In the genomic region with DNA sequence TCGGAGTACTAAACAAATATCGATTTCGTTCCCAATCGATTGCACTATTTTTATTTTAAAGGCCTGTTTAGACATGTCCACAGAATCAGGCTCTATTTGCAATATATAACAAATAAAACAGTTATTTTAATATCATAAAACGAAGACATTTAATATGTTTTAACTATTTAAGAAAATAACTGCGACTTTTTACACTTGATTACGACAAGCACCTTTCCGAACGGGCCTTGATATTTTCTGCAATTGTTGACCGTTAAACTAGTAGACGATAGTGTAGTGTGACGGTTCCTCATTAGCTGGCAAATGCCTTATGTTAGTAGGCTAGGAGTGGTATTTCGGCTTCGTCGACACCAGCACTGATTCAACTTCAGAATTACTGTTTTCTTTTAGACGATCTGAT, we compare ENCODE assay signal across 1 fruit fly cellular context.
TF ChIP-seq lines count a peak whose summit lies in the region.

A gene (minus strand): TSS at position 26 of the 400 bp plus-strand sequence.
A gene (plus strand): TSS at position 332 of the 400 bp plus-strand sequence.

TF ChIP-seq in whole organism, embryonic, 481 proteins besides CTCF, POLR2A, EP300 and RAD21 (continued from another document and continues in another):
- TF ChIP-seq CG11695 (GFP tag; IDR thresholded peaks at IDR 0.05; lab: Robert Waterston, UW) (0 out of 3 replicates have a peak, but pooled peaks have one; percentile 21), CG2678 (tag; optimal IDR thresholded peaks at IDR 0.05; lab: Kevin White, UChicago) (peak; percentile 65), CG11093 (GFP tag; IDR thresholded peaks at IDR 0.05; lab: Robert Waterston, UW) (no peak), Fer1 (GFP tag; optimal IDR thresholded peaks at IDR 0.05; lab: Kevin White, UChicago) (no peak), repo (GFP tag; optimal IDR thresholded peaks at IDR 0.05; lab: Kevin White, UChicago) (no peak), slou (GFP tag; optimal IDR thresholded peaks at IDR 0.05; lab: Kevin White, UChicago) (peak; percentile 62), Dbx (GFP tag; IDR thresholded peaks at IDR 0.05; lab: Robert Waterston, UW) (peak; percentile 73; the same call in 2 of the 3 replicates), slbo (GFP tag; IDR thresholded peaks at IDR 0.05; lab: Robert Waterston, UW) (peak; percentile 81), Vsx1 (GFP tag; optimal IDR thresholded peaks at IDR 0.05; lab: Kevin White, UChicago) (no peak), cg (GFP tag; optimal IDR thresholded peaks at IDR 0.05; lab: Kevin White, UChicago) (peak; percentile 2), ttk (GFP tag; IDR thresholded peaks at IDR 0.05; lab: Robert Waterston, UW) (0 out of 2 replicates have a peak, but pooled peaks have one; percentile 57), ranshi (GFP tag; IDR thresholded peaks at IDR 0.05; lab: Robert Waterston, UW) (0 out of 2 replicates have a peak, but pooled peaks have one; percentile 51), Scr (GFP tag; IDR thresholded peaks at IDR 0.05; lab: Robert Waterston, UW; ENCODE audit: partially characterized antibody) (peak; percentile 85), CG10959 (GFP tag; IDR thresholded peaks at IDR 0.05; lab: Robert Waterston, UW) (no peak), CG30431 (GFP tag; optimal IDR thresholded peaks at IDR 0.05; lab: Kevin White, UChicago) (no peak), Meics (GFP tag; optimal IDR thresholded peaks at IDR 0.05; lab: Kevin White, UChicago) (peak; percentile 44), Side (GFP tag; optimal IDR thresholded peaks at IDR 0.05; lab: Kevin White, UChicago) (no peak), fu2 (GFP tag; optimal IDR thresholded peaks at IDR 0.05; lab: Kevin White, UChicago) (peak; percentile 26), CkIIα-i1 (GFP tag; IDR thresholded peaks at IDR 0.05; lab: Robert Waterston, UW) (no peak), Bdp1 (GFP tag; optimal IDR thresholded peaks at IDR 0.05; lab: Kevin White, UChicago) (peak; percentile 28), Pdp1 (GFP tag; optimal IDR thresholded peaks at IDR 0.05; lab: Kevin White, UChicago) (peak; percentile 44 to 67), pros (GFP tag; optimal IDR thresholded peaks at IDR 0.05; lab: Kevin White, UChicago) (no peak), gcm (GFP tag; optimal IDR thresholded peaks at IDR 0.05; lab: Kevin White, UChicago) (peak; percentile 46), oc (tag; optimal IDR thresholded peaks at IDR 0.05; lab: Kevin White, UChicago) (no peak), dmrt11E (tag; optimal IDR thresholded peaks at IDR 0.05; lab: Kevin White, UChicago) (peak; percentile 64), HLH3B (GFP tag; IDR thresholded peaks at IDR 0.05; lab: Robert Waterston, UW) (0 out of 2 replicates have a peak, but pooled peaks have one; percentile 35), HLH54F (GFP tag; optimal IDR thresholded peaks at IDR 0.05; lab: Kevin White, UChicago) (peak; percentile 46), CG4617 (GFP tag; optimal IDR thresholded peaks at IDR 0.05; lab: Kevin White, UChicago; ENCODE audit: borderline replicate concordance) (peak; percentile 87), CG1233 (GFP tag; optimal IDR thresholded peaks at IDR 0.05; lab: Kevin White, UChicago) (no peak), CG10654 (GFP tag; optimal IDR thresholded peaks at IDR 0.05; lab: Kevin White, UChicago) (peak; percentile 56), dm (GFP tag; optimal IDR thresholded peaks at IDR 0.05; lab: Kevin White, UChicago) (peak; percentile 16), Hr51 (GFP tag; optimal IDR thresholded peaks at IDR 0.05; lab: Kevin White, UChicago) (peak; percentile 53 to 63), CG11085 (GFP tag; IDR thresholded peaks at IDR 0.05; lab: Robert Waterston, UW) (peak; percentile 63; the same call in 1 of the 2 replicates), bsh (GFP tag; optimal IDR thresholded peaks at IDR 0.05; lab: Kevin White, UChicago) (peak in 1 of 2 experiments; percentile 70), CG8089 (GFP tag; optimal IDR thresholded peaks at IDR 0.05; lab: Kevin White, UChicago) (peak; percentile 4), Spps (tag; optimal IDR thresholded peaks at IDR 0.05; lab: Kevin White, UChicago) (peak; percentile 23), CG11723 (GFP tag; optimal IDR thresholded peaks at IDR 0.05; lab: Kevin White, UChicago) (peak; percentile 8), eyg (GFP tag; optimal IDR thresholded peaks at IDR 0.05; lab: Kevin White, UChicago) (no peak), Sox102F (GFP tag; optimal IDR thresholded peaks at IDR 0.05; lab: Kevin White, UChicago) (no peak), NK7.1 (GFP tag; optimal IDR thresholded peaks at IDR 0.05; lab: Kevin White, UChicago) (no peak), her (GFP tag; optimal IDR thresholded peaks at IDR 0.05; lab: Kevin White, UChicago) (no peak), CG8281 (tag; optimal IDR thresholded peaks at IDR 0.05; lab: Kevin White, UChicago) (no peak), zen2 (GFP tag; IDR thresholded peaks at IDR 0.05; lab: Robert Waterston, UW; ENCODE audit: partially characterized antibody) (no peak; the same call in 2 of the 3 replicates), mam (GFP tag; optimal IDR thresholded peaks at IDR 0.05; lab: Kevin White, UChicago) (peak; percentile 55), sob (GFP tag; IDR thresholded peaks at IDR 0.05; lab: Robert Waterston, UW) (peak; percentile 70), CG4820 (GFP tag; optimal IDR thresholded peaks at IDR 0.05; lab: Kevin White, UChicago) (peak; percentile 61), CG4282 (GFP tag; optimal IDR thresholded peaks at IDR 0.05; lab: Kevin White, UChicago) (no peak), CG11398 (GFP tag; optimal IDR thresholded peaks at IDR 0.05; lab: Kevin White, UChicago) (no peak), Myb (GFP tag; optimal IDR thresholded peaks at IDR 0.05; lab: Kevin White, UChicago) (peak; percentile 92), gcm2 (GFP tag; optimal IDR thresholded peaks at IDR 0.05; lab: Kevin White, UChicago) (peak; percentile 9), CG12299 (tag; optimal IDR thresholded peaks at IDR 0.05; lab: Kevin White, UChicago) (peak; percentile 41), dysf (GFP tag; IDR thresholded peaks at IDR 0.05; lab: Robert Waterston, UW) (peak; percentile 72), tgo (GFP tag; IDR thresholded peaks at IDR 0.05; lab: Robert Waterston, UW) (peak; percentile 67), BEAF-32 (GFP tag; optimal IDR thresholded peaks at IDR 0.05; lab: Kevin White, UChicago) (peak; percentile 91), Gsc (GFP tag; IDR thresholded peaks at IDR 0.05; lab: Robert Waterston, UW) (0 out of 2 replicates have a peak, but pooled peaks have one; percentile 7), kay (GFP tag; optimal IDR thresholded peaks at IDR 0.05; lab: Kevin White, UChicago) (peak; percentile 51), HHEX (GFP tag; optimal IDR thresholded peaks at IDR 0.05; lab: Kevin White, UChicago) (peak; percentile 27), grn (GFP tag; optimal IDR thresholded peaks at IDR 0.05; lab: Kevin White, UChicago) (peak; percentile 39), trh (GFP tag; optimal IDR thresholded peaks at IDR 0.05; lab: Kevin White, UChicago) (peak; percentile 1), CG14667 (GFP tag; IDR thresholded peaks at IDR 0.05; lab: Robert Waterston, UW) (peak; percentile 56), bcd (GFP tag; optimal IDR thresholded peaks at IDR 0.05; lab: Kevin White, UChicago) (peak; percentile 42), CG6175 (GFP tag; IDR thresholded peaks at IDR 0.05; lab: Robert Waterston, UW) (no peak), Nf-YB (GFP tag; optimal IDR thresholded peaks at IDR 0.05; lab: Kevin White, UChicago) (peak; percentile 43), CG13296 (GFP tag; optimal IDR thresholded peaks at IDR 0.05; lab: Kevin White, UChicago) (peak; percentile 23), CG30403 (GFP tag; optimal IDR thresholded peaks at IDR 0.05; lab: Kevin White, UChicago) (peak; percentile 84), CG2120 (GFP tag; optimal IDR thresholded peaks at IDR 0.05; lab: Kevin White, UChicago) (peak; percentile 83), GATAe (GFP tag; conservative IDR thresholded peaks at IDR 0.05; lab: Robert Waterston, UW) (no peak), CG16779 (GFP tag; IDR thresholded peaks at IDR 0.05; lab: Robert Waterston, UW) (no peak), shn (GFP tag; optimal IDR thresholded peaks at IDR 0.05; lab: Kevin White, UChicago) (no peak), emc (GFP tag; optimal IDR thresholded peaks at IDR 0.05; lab: Kevin White, UChicago) (no peak), lov (optimal IDR thresholded peaks at IDR 0.05; lab: Kevin White, UChicago) (no peak), lov (GFP tag; IDR thresholded peaks at IDR 0.05; lab: Robert Waterston, UW) (peak; percentile 27; the same call in 1 of the 3 replicates), fd3F (GFP tag; optimal IDR thresholded peaks at IDR 0.05; lab: Kevin White, UChicago) (peak; percentile 55), CG30020 (tag; optimal IDR thresholded peaks at IDR 0.05; lab: Kevin White, UChicago) (peak; percentile 97), CG14441 (GFP tag; IDR thresholded peaks at IDR 0.05; lab: Robert Waterston, UW) (peak; percentile 79), pfk (GFP tag; optimal IDR thresholded peaks at IDR 0.05; lab: Kevin White, UChicago) (no peak), wdn (GFP tag; IDR thresholded peaks at IDR 0.05; lab: Robert Waterston, UW) (no peak), Stat92E (GFP tag; optimal IDR thresholded peaks at IDR 0.05; lab: Kevin White, UChicago) (no peak), otp (GFP tag; IDR thresholded peaks at IDR 0.05; lab: Robert Waterston, UW) (no peak), CG10147 (GFP tag; optimal IDR thresholded peaks at IDR 0.05; lab: Kevin White, UChicago) (peak; percentile 23), YL-1 (GFP tag; optimal IDR thresholded peaks at IDR 0.05; lab: Kevin White, UChicago) (peak; percentile 87), CG1603 (tag; optimal IDR thresholded peaks at IDR 0.05; lab: Kevin White, UChicago) (peak; percentile 80), CG9609 (GFP tag; optimal IDR thresholded peaks at IDR 0.05; lab: Kevin White, UChicago) (no peak), bab2 (GFP tag; optimal IDR thresholded peaks at IDR 0.05; lab: Kevin White, UChicago) (no peak), lmd (GFP tag; IDR thresholded peaks at IDR 0.05; lab: Robert Waterston, UW) (peak; percentile 63), nau (GFP tag; optimal IDR thresholded peaks at IDR 0.05; lab: Kevin White, UChicago) (peak; percentile 6), CG7556 (GFP tag; optimal IDR thresholded peaks at IDR 0.05; lab: Kevin White, UChicago) (peak; percentile 20), pzg (GFP tag; optimal IDR thresholded peaks at IDR 0.05; lab: Kevin White, UChicago) (peak; percentile 89), p53 (GFP tag; optimal IDR thresholded peaks at IDR 0.05; lab: Kevin White, UChicago) (peak; percentile 15), CG4328 (GFP tag; optimal IDR thresholded peaks at IDR 0.05; lab: Kevin White, UChicago) (no peak), disco-r (GFP tag; optimal IDR thresholded peaks at IDR 0.05; lab: Kevin White, UChicago) (no peak), lab (GFP tag; optimal IDR thresholded peaks at IDR 0.05; lab: Kevin White, UChicago) (peak; percentile 51), tio (GFP tag; optimal IDR thresholded peaks at IDR 0.05; lab: Kevin White, UChicago) (no peak), az2 (GFP tag; optimal IDR thresholded peaks at IDR 0.05; lab: Kevin White, UChicago) (peak; percentile 72), CG10321 (GFP tag; IDR thresholded peaks at IDR 0.05; lab: Robert Waterston, UW) (no peak), CG13123 (GFP tag; optimal IDR thresholded peaks at IDR 0.05; lab: Kevin White, UChicago) (peak; percentile 48), Dll (GFP tag; IDR thresholded peaks at IDR 0.05; lab: Robert Waterston, UW; ENCODE audit: partially characterized antibody) (peak; percentile 88), psq (GFP tag; optimal IDR thresholded peaks at IDR 0.05; lab: Kevin White, UChicago) (peak; percentile 14), Hr3 (GFP tag; optimal IDR thresholded peaks at IDR 0.05; lab: Kevin White, UChicago) (peak; percentile 63), Hr39 (optimal IDR thresholded peaks at IDR 0.05; lab: Kevin White, UChicago) (no peak), CG32532 (GFP tag; IDR thresholded peaks at IDR 0.05; lab: Robert Waterston, UW) (peak; percentile 71), Rx (GFP tag; IDR thresholded peaks at IDR 0.05; lab: Robert Waterston, UW) (peak; percentile 41), pita (GFP tag; optimal IDR thresholded peaks at IDR 0.05; lab: Kevin White, UChicago) (no peak), B-H1 (GFP tag; IDR thresholded peaks at IDR 0.05; lab: Robert Waterston, UW) (no peak; the same call in 2 of the 3 replicates), CG4360 (GFP tag; IDR thresholded peaks at IDR 0.05; lab: Robert Waterston, UW) (no peak), tx (GFP tag; optimal IDR thresholded peaks at IDR 0.05; lab: Kevin White, UChicago) (peak; percentile 32), stc (GFP tag; IDR thresholded peaks at IDR 0.05; lab: Robert Waterston, UW) (peak; percentile 39; the same call in 1 of the 2 replicates), caup (GFP tag; optimal IDR thresholded peaks at IDR 0.05; lab: Kevin White, UChicago; ENCODE audit: severe bottlenecking) (no peak), nerfin-2 (GFP tag; IDR thresholded peaks at IDR 0.05; lab: Robert Waterston, UW; ENCODE audit: partially characterized antibody) (0 out of 2 replicates have a peak, but pooled peaks have one; percentile 30), luna (GFP tag; optimal IDR thresholded peaks at IDR 0.05; lab: Kevin White, UChicago) (no peak), CG6791 (GFP tag; IDR thresholded peaks at IDR 0.05; lab: Robert Waterston, UW; ENCODE audit: partially characterized antibody) (peak; percentile 60), CG17385 (GFP tag; optimal IDR thresholded peaks at IDR 0.05; lab: Kevin White, UChicago) (peak; percentile 45), ssp (GFP tag; IDR thresholded peaks at IDR 0.05; lab: Robert Waterston, UW) (peak; percentile 93), CG6683 (GFP tag; optimal IDR thresholded peaks at IDR 0.05; lab: Kevin White, UChicago) (peak; percentile 8), CG13424 (tag; optimal IDR thresholded peaks at IDR 0.05; lab: Kevin White, UChicago) (peak; percentile 75), CG11560 (tag; IDR thresholded peaks at IDR 0.05; lab: Robert Waterston, UW) (no peak), ATbp (GFP tag; optimal IDR thresholded peaks at IDR 0.05; lab: Kevin White, UChicago) (no peak), unpg (GFP tag; optimal IDR thresholded peaks at IDR 0.05; lab: Kevin White, UChicago) (peak; percentile 69), bigmax (GFP tag; optimal IDR thresholded peaks at IDR 0.05; lab: Kevin White, UChicago) (no peak), CG12071 (GFP tag; optimal IDR thresholded peaks at IDR 0.05; lab: Kevin White, UChicago) (no peak), CG11247 (GFP tag; IDR thresholded peaks at IDR 0.05; lab: Robert Waterston, UW) (peak; percentile 47), phol (tag; optimal IDR thresholded peaks at IDR 0.05; lab: Kevin White, UChicago) (peak; percentile 82), chif (GFP tag; optimal IDR thresholded peaks at IDR 0.05; lab: Kevin White, UChicago) (peak; percentile 11 to 47), CG7372 (GFP tag; IDR thresholded peaks at IDR 0.05; lab: Robert Waterston, UW) (peak; percentile 24; the same call in 1 of the 2 replicates), CG7745 (tag; optimal IDR thresholded peaks at IDR 0.05; lab: Kevin White, UChicago) (no peak)
